Worm (Caenorhabditis elegans) whole organism, L1 larva: Measurements from ENCODE around the gene pcn-1.

Source experiments
- C16A3.4 ChIP-seq: fragments of 150-350 bp; optimal IDR thresholded peaks from 2 replicates; lab custom pipeline; 2014; ENCODE audit warnings: missing biosample characterization, missing genetic modification characterization
- C34B4.2 ChIP-seq: sonication (generic microtip); optimal IDR thresholded peaks from 2 replicates; lab custom pipeline; 2017; ENCODE audit warnings: mild to moderate bottlenecking, missing genetic modification characterization, missing compliant biosample characterization
- alr-1 ChIP-seq: fragments of 200-800 bp; sonication (Bioruptor generic); optimal IDR thresholded peaks from 2 replicates; lab custom pipeline; 2018; ENCODE audit warnings: borderline replicate concordance, mild to moderate bottlenecking, missing genetic modification characterization, missing compliant biosample characterization
- blmp-1 ChIP-seq: fragments of 150-350 bp; optimal IDR thresholded peaks from 2 replicates; lab custom pipeline; 2014; ENCODE audit warnings: missing biosample characterization, missing genetic modification characterization
- ceh-63 ChIP-seq: fragments of 200-800 bp; sonication (Bioruptor generic); optimal IDR thresholded peaks from 2 replicates; lab custom pipeline; 2018; ENCODE audit warnings: mild to moderate bottlenecking, missing genetic modification characterization, missing compliant biosample characterization
- ceh-8 ChIP-seq: fragments of 200-800 bp; sonication (Bioruptor generic); optimal IDR thresholded peaks from 2 replicates; lab custom pipeline; 2018; ENCODE audit warnings: mild to moderate bottlenecking, missing genetic modification characterization, moderate library complexity, missing compliant biosample characterization
- ceh-82 ChIP-seq, 3 experiments: fragments of 150-350 bp in 1 of 3; sonication (generic microtip) in 2 of 3; optimal IDR thresholded peaks; 2 replicates each; lab custom pipeline; 2014 to 2017; ENCODE audit warnings: missing biosample characterization in 3 of 3, missing genetic modification characterization in 3 of 3
- ces-1 ChIP-seq: fragments of 150-350 bp; optimal IDR thresholded peaks from 2 replicates; lab custom pipeline; 2014; ENCODE audit warnings: missing biosample characterization, missing genetic modification reagents, missing genetic modification characterization
- dpl-1 ChIP-seq, 3 experiments: fragments of 150-350 bp in 2 of 3; sonication (generic microtip) in 1 of 3; optimal IDR thresholded peaks; 2 replicates each; lab custom pipeline; 2014 to 2017; ENCODE audit warnings: missing biosample characterization in 3 of 3, missing genetic modification characterization in 3 of 3, missing genetic modification reagents in 3 of 3
- dsc-1 ChIP-seq: sonication (generic microtip); optimal IDR thresholded peaks from 2 replicates; lab custom pipeline; 2016; ENCODE audit warnings: mild to moderate bottlenecking, missing genetic modification characterization, missing compliant biosample characterization
- efl-1 ChIP-seq, 4 experiments: fragments of 150-350 bp; optimal IDR thresholded peaks in 3 of 4; peaks in 1 of 4; 1 replicate in 1 of 4; 2 replicates in 3 of 4; lab custom pipeline; 2014; ENCODE audit warnings: missing biosample characterization in 2 of 4, missing genetic modification characterization in 2 of 4, missing genetic modification reagents in 2 of 4
- egl-13 ChIP-seq: sonication (generic microtip); optimal IDR thresholded peaks from 2 replicates; lab custom pipeline; 2016; ENCODE audit warnings: missing genotype, missing genetic modification reagents, missing genetic modification characterization, missing compliant biosample characterization
- egl-27 ChIP-seq, 2 experiments: fragments of 150-350 bp in 1 of 2; sonication (generic microtip); optimal IDR thresholded peaks; 3 replicates each; lab custom pipeline; 2017 to 2018; ENCODE audit warnings: missing biosample characterization in 2 of 2, missing genetic modification characterization in 2 of 2, missing genetic modification reagents in 2 of 2
- elt-3 ChIP-seq, 6 experiments: fragments of 150-350 bp in 1 of 6; sonication (generic microtip); optimal IDR thresholded peaks; 2 replicates each; lab custom pipeline; 2017 to 2018; ENCODE audit warnings: missing biosample characterization in 6 of 6, missing genetic modification characterization in 6 of 6, inconsistent platforms in 1 of 6
- fkh-10 ChIP-seq: sonication (generic microtip); optimal IDR thresholded peaks from 2 replicates; lab custom pipeline; 2017; ENCODE audit warnings: missing biosample characterization, missing genetic modification reagents, missing genetic modification characterization
- fkh-4 ChIP-seq: sonication (generic microtip); optimal IDR thresholded peaks from 2 replicates; lab custom pipeline; 2016; ENCODE audit warnings: missing compliant biosample characterization, missing genetic modification characterization, borderline replicate concordance
- fkh-8 ChIP-seq: sonication (generic microtip); optimal IDR thresholded peaks from 2 replicates; lab custom pipeline; 2016; ENCODE audit warnings: mild to moderate bottlenecking, missing genetic modification characterization, missing compliant biosample characterization
- fos-1 ChIP-seq: fragments of 150-350 bp; optimal IDR thresholded peaks from 2 replicates; lab custom pipeline; 2014; ENCODE audit warnings: missing biosample characterization, missing genetic modification characterization
- grh-1 ChIP-seq: fragments of 200-800 bp; sonication (Bioruptor generic); IDR thresholded peaks from 2 replicates; pipeline ENCODE4 v1.3.6; 2022; ENCODE audit warnings: missing genetic modification reagents, missing genetic modification characterization, missing compliant biosample characterization
- hlh-17 ChIP-seq: fragments of 200-800 bp; sonication (Bioruptor generic); optimal IDR thresholded peaks from 2 replicates; lab custom pipeline; 2018; ENCODE audit warnings: missing genetic modification characterization, mild to moderate bottlenecking, missing compliant biosample characterization, moderate library complexity, borderline replicate concordance
- irx-1 ChIP-seq: sonication (generic microtip); optimal IDR thresholded peaks from 2 replicates; lab custom pipeline; 2016; ENCODE audit warnings: missing genetic modification characterization, missing compliant biosample characterization
- isw-1 ChIP-seq: fragments of 200-800 bp; sonication (Bioruptor generic); IDR thresholded peaks from 2 replicates; pipeline ENCODE4 v1.3.6; 2022; ENCODE audit warnings: missing genetic modification characterization, missing compliant biosample characterization
- jun-1 ChIP-seq: fragments of 150-350 bp; optimal IDR thresholded peaks from 2 replicates; lab custom pipeline; 2014; ENCODE audit warnings: missing biosample characterization, missing genetic modification reagents, missing genetic modification characterization
- lin-14 ChIP-seq: fragments of 200-800 bp; sonication (Bioruptor generic); optimal IDR thresholded peaks from 2 replicates; lab custom pipeline; 2018; ENCODE audit warnings: mild to moderate bottlenecking, missing genetic modification characterization, moderate library complexity, missing compliant biosample characterization
- lin-15B ChIP-seq: fragments of 150-350 bp; sonication (generic microtip); optimal IDR thresholded peaks from 3 replicates; lab custom pipeline; 2014; ENCODE audit warnings: missing biosample characterization, missing genetic modification characterization
- lin-35 ChIP-seq, 2 experiments: fragments of 150-350 bp; optimal IDR thresholded peaks; 2 replicates each; lab custom pipeline; 2014; ENCODE audit warnings: missing biosample characterization in 2 of 2, missing genetic modification characterization in 2 of 2, missing genetic modification reagents in 2 of 2
- lir-3 ChIP-seq: sonication (generic microtip); optimal IDR thresholded peaks from 2 replicates; lab custom pipeline; 2016; ENCODE audit warnings: mild to moderate bottlenecking, missing genetic modification characterization, moderate library complexity, missing compliant biosample characterization; ENCODE audit not compliant: poor library complexity
- lsy-2 ChIP-seq, 2 experiments: fragments of 150-350 bp; optimal IDR thresholded peaks; 2 replicates each; lab custom pipeline; 2014; ENCODE audit warnings: missing biosample characterization in 2 of 2, missing genetic modification characterization in 2 of 2
- mab-9 ChIP-seq: fragments of 200-800 bp; sonication (Bioruptor generic); IDR thresholded peaks from 2 replicates; pipeline ENCODE4 v1.3.6; 2022; ENCODE audit warnings: missing genetic modification reagents, missing genetic modification characterization, missing compliant biosample characterization
- mdl-1 ChIP-seq, 2 experiments: fragments of 150-350 bp; optimal IDR thresholded peaks; 2 replicates each; lab custom pipeline; 2014 to 2017; ENCODE audit warnings: missing biosample characterization in 2 of 2, missing genetic modification characterization in 2 of 2, inconsistent platforms in 1 of 2
- mef-2 ChIP-seq: fragments of 150-350 bp; optimal IDR thresholded peaks from 2 replicates; lab custom pipeline; 2014; ENCODE audit warnings: missing biosample characterization, missing genetic modification characterization
- nhr-12 ChIP-seq: sonication (generic microtip); optimal IDR thresholded peaks from 2 replicates; lab custom pipeline; 2017; ENCODE audit warnings: missing biosample characterization, missing genetic modification characterization
- nhr-19 ChIP-seq: fragments of 200-800 bp; sonication (Bioruptor generic); conservative IDR thresholded peaks from 2 replicates; pipeline ENCODE4 v1.3.6; 2022; ENCODE audit warnings: missing genetic modification characterization, missing compliant biosample characterization
- nhr-20 ChIP-seq: sonication (generic microtip); optimal IDR thresholded peaks from 2 replicates; lab custom pipeline; 2016; ENCODE audit warnings: mild to moderate bottlenecking, missing genetic modification characterization, missing compliant biosample characterization
- nhr-28 ChIP-seq: fragments of 150-350 bp; optimal IDR thresholded peaks from 2 replicates; lab custom pipeline; 2014; ENCODE audit warnings: missing biosample characterization, missing genetic modification characterization
- nhr-47 ChIP-seq: sonication (generic microtip); optimal IDR thresholded peaks from 2 replicates; lab custom pipeline; 2016; ENCODE audit warnings: mild to moderate bottlenecking, missing genetic modification characterization, moderate library complexity, missing compliant biosample characterization
- nhr-71 ChIP-seq: sonication (generic microtip); optimal IDR thresholded peaks from 2 replicates; lab custom pipeline; 2016; ENCODE audit warnings: mild to moderate bottlenecking, missing genetic modification characterization, moderate library complexity, missing compliant biosample characterization
- nhr-76 ChIP-seq: sonication (generic microtip); optimal IDR thresholded peaks from 2 replicates; lab custom pipeline; 2017; ENCODE audit warnings: missing biosample characterization, missing genetic modification characterization
- nhr-84 ChIP-seq: sonication (generic microtip); optimal IDR thresholded peaks from 2 replicates; lab custom pipeline; 2017; ENCODE audit warnings: missing biosample characterization, missing genetic modification characterization
- pax-3 ChIP-seq: fragments of 200-800 bp; sonication (Bioruptor generic); optimal IDR thresholded peaks from 2 replicates; lab custom pipeline; 2018; ENCODE audit warnings: mild to moderate bottlenecking, missing genetic modification characterization, moderate library complexity, missing compliant biosample characterization
- rnt-1 ChIP-seq: sonication (generic microtip); optimal IDR thresholded peaks from 2 replicates; lab custom pipeline; 2016; ENCODE audit warnings: mild to moderate bottlenecking, missing genetic modification characterization, moderate library complexity, missing compliant biosample characterization
- snu-23 ChIP-seq: sonication (generic microtip); optimal IDR thresholded peaks from 2 replicates; lab custom pipeline; 2016; ENCODE audit warnings: missing genetic modification characterization, missing compliant biosample characterization
- sox-4 ChIP-seq: sonication (generic microtip); optimal IDR thresholded peaks from 2 replicates; lab custom pipeline; 2016; ENCODE audit warnings: missing genetic modification characterization, missing compliant biosample characterization
- swsn-7 ChIP-seq: sonication (generic microtip); optimal IDR thresholded peaks from 2 replicates; lab custom pipeline; 2016; ENCODE audit warnings: missing genetic modification characterization, missing compliant biosample characterization
- tbx-2 ChIP-seq: sonication (generic microtip); optimal IDR thresholded peaks from 2 replicates; lab custom pipeline; 2016; ENCODE audit warnings: missing genetic modification characterization, missing compliant biosample characterization
- unc-62 ChIP-seq: fragments of 150-350 bp; optimal IDR thresholded peaks from 2 replicates; lab custom pipeline; 2014; ENCODE audit warnings: missing biosample characterization, missing genetic modification reagents, missing genetic modification characterization
- unc-86 ChIP-seq: sonication (generic microtip); optimal IDR thresholded peaks from 2 replicates; lab custom pipeline; 2016; ENCODE audit warnings: missing genetic modification characterization, missing compliant biosample characterization
- unc-98 ChIP-seq: fragments of 200-800 bp; sonication (Bioruptor generic); IDR thresholded peaks from 2 replicates; pipeline ENCODE4 v1.3.6; 2022; ENCODE audit warnings: missing genetic modification characterization, missing compliant biosample characterization
- xbp-1 ChIP-seq: sonication (generic microtip); optimal IDR thresholded peaks from 2 replicates; lab custom pipeline; 2016; ENCODE audit warnings: missing genetic modification characterization, missing compliant biosample characterization
- ztf-11 ChIP-seq, 2 experiments: sonication (generic microtip); optimal IDR thresholded peaks; 2 replicates each; lab custom pipeline; 2016 to 2017; ENCODE audit warnings: missing genetic modification characterization in 2 of 2, missing biosample characterization in 1 of 2, missing compliant biosample characterization in 1 of 2

Gene pcn-1

ce11 chrIV:4034883-4035282 is 14.4 kb downstream of the pcn-1 start, which contains the start of gene hlh-30:
hlh-30 (minus strand) TSS chrIV:4034951.
- TF ChIP-seq mef-2 (peak; percentile 15), unc-62 (GFP tag; lab: Kevin White, UChicago) (no peak), lin-35 (GFP tag; optimal IDR thresholded peaks at IDR 0.05; lab: Kevin White, UChicago) (peak in 1 of 2 experiments; percentile 63), alr-1 (no peak), irx-1 (tag; lab: Kevin White, UChicago) (no peak), isw-1 (GFP tag; lab: Robert Waterston, UW) (peak; percentile 43; the same call in 1 of the 2 replicates), sox-4 (tag; lab: Kevin White, UChicago) (peak; percentile 23), jun-1 (no peak), ztf-11 (tag; optimal IDR thresholded peaks at IDR 0.05; lab: Kevin White, UChicago) (peak in 1 of 2 experiments; percentile 9), nhr-28 (tag; lab: Kevin White, UChicago) (no peak), egl-13 (peak; percentile 78), unc-86 (tag; lab: Kevin White, UChicago) (peak; percentile 69), unc-98 (no peak), nhr-19 (GFP tag; lab: Robert Waterston, UW) (0 out of 2 replicates have a peak, but pooled peaks have one; percentile 9), fkh-8 (tag; lab: Kevin White, UChicago) (peak; percentile 88), ces-1 (no peak), nhr-20 (tag; lab: Kevin White, UChicago) (peak; percentile 11), xbp-1 (tag; lab: Kevin White, UChicago) (peak; percentile 43), blmp-1 (no peak), ceh-82 (tag; optimal IDR thresholded peaks at IDR 0.05; lab: Kevin White, UChicago) (peak; percentile 5 to 80 (median 23)), fkh-4 (tag; lab: Kevin White, UChicago) (no peak), dpl-1 (GFP tag; optimal IDR thresholded peaks at IDR 0.05; lab: Kevin White, UChicago) (peak in 1 of 3 experiments; percentile 30), nhr-76 (no peak), dsc-1 (tag; lab: Kevin White, UChicago) (peak; percentile 41), ceh-8 (peak; percentile 29), nhr-71 (tag; lab: Kevin White, UChicago) (peak; percentile 71), C16A3.4 (tag; lab: Kevin White, UChicago) (no peak), nhr-47 (tag; lab: Kevin White, UChicago) (peak; percentile 75), swsn-7 (tag; lab: Kevin White, UChicago) (peak; percentile 49), elt-3 (tag; optimal IDR thresholded peaks at IDR 0.05; lab: Kevin White, UChicago) (no peak), lin-14 (GFP tag; lab: Kevin White, UChicago) (peak; percentile 88), fos-1 (peak; percentile 55), efl-1 (optimal IDR thresholded peaks at IDR 0.05; lab: Kevin White, UChicago) (peak; percentile 49 to 51), efl-1 (GFP tag; optimal IDR thresholded peaks at IDR 0.05 in 1 of 2; lab: Kevin White, UChicago) (peak; percentile 11 to 88), C34B4.2 (tag; lab: Kevin White, UChicago) (no peak), lsy-2 (tag; optimal IDR thresholded peaks at IDR 0.05; lab: Kevin White, UChicago) (peak; percentile 40 to 54), snu-23 (GFP tag; lab: Kevin White, UChicago) (peak; percentile 29), tbx-2 (peak; percentile 73), egl-27 (tag; optimal IDR thresholded peaks at IDR 0.05; lab: Kevin White, UChicago) (peak in 1 of 2 experiments; percentile 7), fkh-10 (GFP tag; lab: Kevin White, UChicago) (peak; percentile 59)

DNA sequence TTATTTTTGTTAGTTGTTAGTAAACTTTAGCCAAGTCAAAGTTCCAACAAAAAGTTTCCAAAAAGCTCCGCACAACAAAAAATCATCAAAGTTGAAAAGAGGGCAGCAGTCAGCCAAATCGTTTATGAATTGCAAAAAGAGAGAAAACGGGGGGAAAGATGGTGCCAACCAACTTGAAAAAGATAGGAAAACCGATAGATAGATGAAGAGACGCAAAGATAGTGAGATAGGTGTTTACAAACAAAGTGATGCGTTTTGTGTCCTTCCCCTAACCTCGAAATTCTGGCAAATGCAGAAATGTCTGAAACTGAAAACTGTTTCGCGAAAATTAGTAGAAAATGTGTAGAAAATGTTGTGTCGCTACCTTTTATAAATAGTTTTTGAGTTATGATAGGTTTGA is 15.8 kb downstream of the pcn-1 start:
- TF ChIP-seq mdl-1 (tag; optimal IDR thresholded peaks at IDR 0.05; lab: Kevin White, UChicago) (no peak), elt-3 (tag; optimal IDR thresholded peaks at IDR 0.05; lab: Kevin White, UChicago) (no peak), isw-1 (GFP tag; lab: Robert Waterston, UW) (no peak), lsy-2 (tag; optimal IDR thresholded peaks at IDR 0.05; lab: Kevin White, UChicago) (peak in 1 of 2 experiments; percentile 38), mab-9 (GFP tag; lab: Robert Waterston, UW) (no peak), rnt-1 (tag; lab: Kevin White, UChicago) (peak; percentile 31), lin-15B (tag; lab: Kevin White, UChicago) (no peak), irx-1 (tag; lab: Kevin White, UChicago) (no peak), nhr-84 (tag; lab: Kevin White, UChicago) (no peak), ceh-63 (GFP tag; lab: Kevin White, UChicago) (no peak), nhr-20 (tag; lab: Kevin White, UChicago) (no peak), nhr-71 (tag; lab: Kevin White, UChicago) (no peak), lir-3 (tag; lab: Kevin White, UChicago) (no peak), snu-23 (GFP tag; lab: Kevin White, UChicago) (peak; percentile 19), blmp-1 (peak; percentile 34), efl-1 (optimal IDR thresholded peaks at IDR 0.05; lab: Kevin White, UChicago) (peak in 1 of 2 experiments; percentile 16), efl-1 (GFP tag; optimal IDR thresholded peaks at IDR 0.05 in 1 of 2; lab: Kevin White, UChicago) (no peak), grh-1 (GFP tag; lab: Robert Waterston, UW) (no peak), nhr-12 (tag; lab: Kevin White, UChicago) (no peak), unc-62 (GFP tag; lab: Kevin White, UChicago) (no peak), hlh-17 (GFP tag; lab: Kevin White, UChicago) (no peak), pax-3 (tag; lab: Kevin White, UChicago) (no peak)
